Worm (Caenorhabditis elegans) whole organism, L4 larva: Measurements from ENCODE around the gene B0365.9.

ENCODE experiments used
- F49E8.2 ChIP-seq: sonication (generic microtip); optimal IDR thresholded peaks from 2 replicates; lab custom pipeline; 2016; ENCODE audit warnings: missing compliant biosample characterization, mild to moderate bottlenecking, missing genetic modification characterization, borderline replicate concordance
- R02D3.7 ChIP-seq: fragments of 150-350 bp; sonication (generic microtip); optimal IDR thresholded peaks from 3 replicates; lab custom pipeline; 2014; ENCODE audit warnings: missing biosample characterization, missing genetic modification characterization
- T20F7.1 ChIP-seq: fragments of 200-800 bp; sonication (Bioruptor generic); optimal IDR thresholded peaks from 2 replicates; lab custom pipeline; 2018; ENCODE audit warnings: mild to moderate bottlenecking, missing genetic modification characterization, missing compliant biosample characterization
- Y48G9A.11 ChIP-seq: fragments of 200-800 bp; sonication (Bioruptor generic); IDR thresholded peaks from 2 replicates; pipeline ENCODE4 v1.3.6; 2022; ENCODE audit warnings: missing genetic modification reagents, missing genetic modification characterization, missing compliant biosample characterization
- Y5F2A.4 ChIP-seq: fragments of 200-800 bp; sonication (Bioruptor generic); optimal IDR thresholded peaks from 2 replicates; lab custom pipeline; 2018; ENCODE audit warnings: mild to moderate bottlenecking, missing genetic modification characterization, missing compliant biosample characterization
- ZK337.2 ChIP-seq: fragments of 200-800 bp; sonication (Bioruptor generic); IDR thresholded peaks from 2 replicates; pipeline ENCODE4 v1.3.6; 2022; ENCODE audit warnings: missing genetic modification reagents, missing genetic modification characterization, missing compliant biosample characterization
- aha-1 ChIP-seq: fragments of 150-350 bp; peaks from one replicate; lab custom pipeline; 2014; ENCODE audit warnings: missing biosample characterization, missing genetic modification characterization
- aly-2 ChIP-seq: sonication (generic microtip); optimal IDR thresholded peaks from 2 replicates; lab custom pipeline; 2018; ENCODE audit warnings: missing biosample characterization, missing genetic modification characterization
- ama-1 ChIP-seq: fragments of 150-350 bp; optimal IDR thresholded peaks from 2 replicates; lab custom pipeline; 2014; ENCODE audit warnings: inconsistent platforms, mixed read lengths
- arid-1 ChIP-seq: fragments of 200-800 bp; sonication (Bioruptor generic); conservative IDR thresholded peaks from 2 replicates; pipeline ENCODE4 v1.3.6; 2022; ENCODE audit warnings: missing genetic modification reagents, missing genetic modification characterization, missing compliant biosample characterization
- attf-4 ChIP-seq: sonication (generic microtip); optimal IDR thresholded peaks from 3 replicates; lab custom pipeline; 2017; ENCODE audit warnings: missing biosample characterization, missing genetic modification characterization
- ceh-32 ChIP-seq: sonication (generic microtip); optimal IDR thresholded peaks from 2 replicates; lab custom pipeline; 2016; ENCODE audit warnings: mild to moderate bottlenecking, missing genetic modification characterization, missing compliant biosample characterization; ENCODE audit not compliant: poor library complexity
- cey-2 ChIP-seq: sonication (generic microtip); optimal IDR thresholded peaks from 3 replicates; lab custom pipeline; 2017; ENCODE audit warnings: missing genetic modification characterization, mild to moderate bottlenecking, missing compliant biosample characterization, antibody characterized with exemption, borderline replicate concordance; ENCODE audit not compliant: insufficient read depth
- ctbp-1 ChIP-seq: fragments of 200-800 bp; sonication (Bioruptor generic); IDR thresholded peaks from 2 replicates; pipeline ENCODE4 v1.3.6; 2022; ENCODE audit warnings: missing genetic modification reagents, missing genetic modification characterization, missing compliant biosample characterization
- daf-16 ChIP-seq, 3 experiments: sonication (generic microtip); optimal IDR thresholded peaks; 2 replicates each; lab custom pipeline; 2016 to 2017; ENCODE audit warnings: missing genetic modification characterization in 3 of 3, missing genetic modification reagents in 3 of 3, mild to moderate bottlenecking in 2 of 3, missing compliant biosample characterization in 2 of 3, missing biosample characterization in 1 of 3, moderate library complexity in 1 of 3
- daf-19 ChIP-seq: fragments of 200-800 bp; sonication (Bioruptor generic); conservative IDR thresholded peaks from 2 replicates; pipeline ENCODE4 v1.3.6; 2022; ENCODE audit warnings: missing genetic modification characterization, missing compliant biosample characterization
- dve-1 ChIP-seq: sonication (generic microtip); optimal IDR thresholded peaks from 2 replicates; lab custom pipeline; 2017; ENCODE audit warnings: antibody characterized with exemption, mild to moderate bottlenecking, missing genetic modification characterization, missing compliant biosample characterization; ENCODE audit not compliant: insufficient read depth
- egl-27 ChIP-seq: sonication (generic microtip); optimal IDR thresholded peaks from 3 replicates; lab custom pipeline; 2017; ENCODE audit warnings: missing biosample characterization, missing genetic modification reagents, missing genetic modification characterization
- fkh-10 ChIP-seq: fragments of 150-350 bp; optimal IDR thresholded peaks from 2 replicates; lab custom pipeline; 2014; ENCODE audit warnings: missing biosample characterization, missing genetic modification reagents, missing genetic modification characterization
- hif-1 ChIP-seq, 2 experiments: sonication (generic microtip); optimal IDR thresholded peaks; 2 replicates each; lab custom pipeline; 2016 to 2017; ENCODE audit warnings: missing compliant biosample characterization in 2 of 2, missing genetic modification characterization in 2 of 2, missing genetic modification reagents in 2 of 2, missing genotype in 2 of 2, mild to moderate bottlenecking in 1 of 2
- hlh-11 ChIP-seq: fragments of 200-800 bp; sonication (Bioruptor generic); optimal IDR thresholded peaks from 2 replicates; lab custom pipeline; 2018; ENCODE audit warnings: mild to moderate bottlenecking, missing genetic modification characterization, missing compliant biosample characterization
- jun-1 ChIP-seq: fragments of 150-350 bp; optimal IDR thresholded peaks from 2 replicates; lab custom pipeline; 2014; ENCODE audit warnings: missing biosample characterization, missing genetic modification reagents, missing genetic modification characterization
- lin-13 ChIP-seq: fragments of 150-350 bp; optimal IDR thresholded peaks from 2 replicates; lab custom pipeline; 2014; ENCODE audit warnings: missing biosample characterization, missing genetic modification reagents, missing genetic modification characterization
- lir-3 ChIP-seq: sonication (generic microtip); optimal IDR thresholded peaks from 2 replicates; lab custom pipeline; 2016; ENCODE audit warnings: mild to moderate bottlenecking, missing genetic modification characterization, missing compliant biosample characterization
- madf-5 ChIP-seq, 2 experiments: fragments of 200-800 bp; sonication (Bioruptor generic); IDR thresholded peaks; 2 replicates each; pipeline ENCODE4 v1.3.6; 2022; ENCODE audit warnings: missing compliant biosample characterization in 2 of 2, missing genetic modification characterization in 2 of 2
- mdl-1 ChIP-seq, 2 experiments: fragments of 150-350 bp in 1 of 2; sonication (generic microtip) in 1 of 2; optimal IDR thresholded peaks; 2 replicates each; lab custom pipeline; 2014 to 2017; ENCODE audit warnings: missing biosample characterization in 2 of 2, missing genetic modification characterization in 2 of 2
- mep-1 ChIP-seq: fragments of 150-350 bp; sonication (generic microtip); optimal IDR thresholded peaks from 3 replicates; lab custom pipeline; 2014; ENCODE audit warnings: missing biosample characterization, missing genetic modification characterization
- nhr-102 ChIP-seq: sonication (generic microtip); optimal IDR thresholded peaks from 2 replicates; lab custom pipeline; 2016; ENCODE audit warnings: mild to moderate bottlenecking, missing genetic modification characterization, moderate library complexity, missing compliant biosample characterization
- nhr-111 ChIP-seq: fragments of 200-800 bp; sonication (Bioruptor generic); optimal IDR thresholded peaks from 2 replicates; lab custom pipeline; 2018; ENCODE audit warnings: mild to moderate bottlenecking, missing genetic modification characterization, missing compliant biosample characterization
- nhr-41 ChIP-seq: fragments of 200-800 bp; sonication (Bioruptor generic); IDR thresholded peaks from 2 replicates; pipeline ENCODE4 v1.3.6; 2022; ENCODE audit warnings: missing genetic modification reagents, missing genetic modification characterization, missing compliant biosample characterization
- nhr-76 ChIP-seq: fragments of 150-350 bp; optimal IDR thresholded peaks from 2 replicates; lab custom pipeline; 2014; ENCODE audit warnings: missing biosample characterization, missing genetic modification characterization
- pha-4 ChIP-seq, 2 experiments: fragments of 150-350 bp in 1 of 2; fragments of 200-800 bp in 1 of 2; sonication (Bioruptor generic) in 1 of 2; IDR thresholded peaks in 1 of 2; optimal IDR thresholded peaks in 1 of 2; 2 replicates each; pipeline versions ENCODE4 v1.3.6 to Lab custom; 2014 to 2022; ENCODE audit warnings: missing genetic modification characterization in 2 of 2, missing genetic modification reagents in 2 of 2, missing biosample characterization in 1 of 2, missing compliant biosample characterization in 1 of 2
- pqm-1 ChIP-seq: sonication (generic microtip); optimal IDR thresholded peaks from 2 replicates; lab custom pipeline; 2017; ENCODE audit warnings: missing biosample characterization, missing genetic modification characterization
- rbr-2 ChIP-seq: sonication (generic microtip); optimal IDR thresholded peaks from 2 replicates; lab custom pipeline; 2016; ENCODE audit warnings: missing genotype, missing genetic modification characterization, missing compliant biosample characterization
- skn-1 ChIP-seq: fragments of 150-350 bp; optimal IDR thresholded peaks from 2 replicates; lab custom pipeline; 2014; ENCODE audit warnings: missing biosample characterization, missing genetic modification characterization
- unc-39 ChIP-seq: sonication (generic microtip); optimal IDR thresholded peaks from 2 replicates; lab custom pipeline; 2017; ENCODE audit warnings: missing biosample characterization, missing genetic modification characterization
- unc-62 ChIP-seq, 3 experiments: fragments of 150-350 bp in 1 of 3; sonication (generic microtip); optimal IDR thresholded peaks in 2 of 3; peaks in 1 of 3; 1 replicate in 1 of 3; 2 replicates in 2 of 3; lab custom pipeline; 2014 to 2017; ENCODE audit warnings: missing biosample characterization in 3 of 3, missing genetic modification characterization in 3 of 3, missing genetic modification reagents in 3 of 3, missing genotype in 1 of 3
- zag-1 ChIP-seq: fragments of 150-350 bp; optimal IDR thresholded peaks from 2 replicates; lab custom pipeline; 2014; ENCODE audit warnings: missing biosample characterization, missing genetic modification characterization
- zfp-2 ChIP-seq: sonication (generic microtip); optimal IDR thresholded peaks from 2 replicates; lab custom pipeline; 2016; ENCODE audit warnings: mild to moderate bottlenecking, missing genetic modification characterization, missing compliant biosample characterization
- zip-11 ChIP-seq: fragments of 200-800 bp; sonication (Bioruptor generic); IDR thresholded peaks from 2 replicates; pipeline ENCODE4 v1.3.6; 2022; ENCODE audit warnings: missing genetic modification characterization, missing compliant biosample characterization
- zip-2 ChIP-seq: fragments of 150-350 bp; optimal IDR thresholded peaks from 2 replicates; lab custom pipeline; 2014; ENCODE audit warnings: missing biosample characterization, missing genetic modification characterization

Gene B0365.9

DNA sequence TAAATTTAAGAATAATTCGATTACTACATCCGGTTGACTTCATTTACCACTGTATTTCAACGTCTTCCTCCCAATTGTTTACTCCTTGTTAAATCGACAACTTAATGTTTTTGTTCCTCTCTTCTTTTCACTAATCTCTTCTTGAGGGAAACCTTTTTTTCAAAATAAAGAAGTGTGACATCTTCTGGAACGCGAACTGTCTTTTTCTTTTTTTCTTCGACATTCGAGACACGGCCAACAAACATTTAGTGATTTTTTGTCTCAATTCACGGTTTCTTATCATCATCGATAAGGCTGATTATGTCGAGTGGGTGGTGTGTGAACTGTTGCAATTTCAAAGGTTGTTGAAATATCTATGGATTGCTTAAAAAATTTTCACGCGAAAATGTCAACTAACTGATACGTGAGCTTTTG lies 48.1 kb downstream of the B0365.9 start (continued):
- TF ChIP-seq pha-4 (GFP tag; IDR thresholded peaks at IDR 0.05; lab: Robert Waterston, UW) (no peak), pha-4 (tag; optimal IDR thresholded peaks at IDR 0.05; lab: Kevin White, UChicago) (no peak), daf-19 (GFP tag; lab: Robert Waterston, UW) (no peak), nhr-102 (tag; lab: Kevin White, UChicago) (no peak), aly-2 (tag; lab: Kevin White, UChicago) (no peak), rbr-2 (no peak), skn-1 (tag; lab: Kevin White, UChicago) (no peak), ZK337.2 (GFP tag; lab: Robert Waterston, UW) (no peak), T20F7.1 (GFP tag; lab: Kevin White, UChicago) (peak; percentile 25), attf-4 (tag; lab: Kevin White, UChicago) (no peak), unc-39 (tag; lab: Kevin White, UChicago) (no peak), egl-27 (tag; lab: Kevin White, UChicago) (no peak), ctbp-1 (GFP tag; lab: Robert Waterston, UW) (no peak), mep-1 (tag; lab: Kevin White, UChicago) (peak; percentile 35), mdl-1 (tag; optimal IDR thresholded peaks at IDR 0.05; lab: Kevin White, UChicago) (peak in 1 of 2 experiments; percentile 31)

DNA sequence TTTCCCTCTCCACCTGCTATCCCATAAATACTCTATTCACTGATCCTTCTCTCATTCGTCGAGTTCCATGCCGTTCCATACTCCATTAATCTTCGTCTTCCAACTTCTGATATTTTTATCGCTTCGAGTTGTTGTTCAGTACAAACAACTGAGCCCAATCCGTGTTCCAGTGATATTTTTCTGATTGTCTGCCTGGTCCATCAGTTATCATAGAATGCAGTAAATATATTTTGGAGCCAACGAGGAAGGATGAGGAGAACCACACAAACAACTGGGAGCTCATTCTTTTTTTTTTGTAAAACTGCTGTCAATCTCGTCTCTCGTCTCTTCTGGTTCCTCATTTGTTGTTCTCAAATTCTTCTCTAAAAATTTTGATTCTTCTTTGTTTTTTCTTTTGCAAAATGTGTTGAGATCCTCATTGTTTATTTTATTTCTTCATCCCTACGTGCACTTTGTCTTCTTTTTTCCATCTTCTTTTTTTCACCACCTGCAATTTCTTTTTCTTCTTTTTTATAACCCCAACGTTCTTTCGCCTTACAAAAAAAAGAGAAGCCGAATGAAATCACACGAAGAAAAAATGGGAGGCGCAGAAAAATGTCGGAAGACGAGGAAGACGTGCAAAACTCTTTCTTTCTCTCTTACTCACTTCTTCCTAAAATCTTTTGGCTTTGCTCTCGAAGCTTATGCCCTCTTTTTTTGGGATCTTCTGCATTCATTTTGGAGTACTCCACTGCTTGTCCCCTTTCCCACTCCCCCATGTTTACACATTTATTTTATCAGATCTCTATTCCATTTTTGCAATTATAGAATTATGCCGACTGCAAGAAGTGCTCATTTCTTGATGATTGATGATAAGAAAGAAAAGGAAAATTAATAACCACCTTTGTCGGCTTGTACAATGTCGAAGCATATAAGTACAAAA lies 49.4 kb downstream of the B0365.9 start:
- TF ChIP-seq fkh-10 (GFP tag; lab: Kevin White, UChicago), result peak; percentile 37
- peak in 1 of 2 experiments; percentile 83 for TF ChIP-seq unc-62 (GFP tag; optimal IDR thresholded peaks at IDR 0.05 in 1 of 2; lab: Kevin White, UChicago)
- TF ChIP-seq unc-62 (tag; optimal IDR thresholded peaks at IDR 0.05; lab: Kevin White, UChicago), result no peak
- peak in 1 of 2 experiments; percentile 98 for TF ChIP-seq daf-16 (GFP tag; optimal IDR thresholded peaks at IDR 0.05; lab: Kevin White, UChicago)
- TF ChIP-seq daf-16 (tag; optimal IDR thresholded peaks at IDR 0.05; lab: Kevin White, UChicago), result peak; percentile 38
- TF ChIP-seq zip-2 (tag; lab: Kevin White, UChicago), result no peak
- TF ChIP-seq pqm-1, result peak; percentile 22
- no peak for TF ChIP-seq egl-27 (tag; lab: Kevin White, UChicago)
- TF ChIP-seq aha-1 (tag; lab: Kevin White, UChicago), result peak; percentile 96
- TF ChIP-seq hif-1 (tag; optimal IDR thresholded peaks at IDR 0.05; lab: Kevin White, UChicago), result peak in 1 of 2 experiments; percentile 25

DNA sequence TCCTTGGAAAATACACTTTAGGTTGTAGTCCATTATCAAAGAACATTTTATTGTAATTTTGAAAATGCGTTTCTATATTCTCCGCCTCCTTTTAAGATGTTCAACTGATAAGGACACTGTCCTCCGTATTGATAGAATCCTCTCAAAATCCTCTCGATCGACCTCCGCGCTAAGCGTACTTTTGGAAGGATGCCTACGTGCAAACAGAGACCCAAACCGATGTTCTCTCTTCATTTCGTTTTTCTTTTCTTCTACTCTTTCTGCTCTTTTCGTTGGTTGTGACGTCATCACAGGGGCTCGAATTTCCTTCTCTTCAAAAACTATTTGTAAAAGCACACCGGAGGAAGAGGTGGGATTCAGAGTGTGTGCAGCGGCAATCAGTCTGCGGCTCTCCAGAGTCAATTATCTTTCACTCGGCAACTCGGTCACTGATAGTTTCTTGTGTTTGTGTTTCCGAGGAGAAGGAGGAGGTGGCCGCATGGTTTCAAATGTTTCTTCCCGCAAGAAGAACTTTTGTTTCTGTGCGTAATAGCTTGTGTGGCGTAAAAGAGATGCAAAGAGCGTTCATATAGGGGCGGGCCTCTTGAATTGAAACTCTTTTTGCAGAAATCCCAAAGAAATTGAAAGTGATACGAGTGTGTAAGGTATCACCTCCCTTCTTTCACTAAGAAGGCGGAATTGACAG lies 50.8 kb downstream of the B0365.9 start, which contains the start of gene C34B4.2:
TSS of gene C34B4.2 (plus strand) at position 614 of the 685 bp plus-strand sequence.
- TF ChIP-seq F49E8.2 (tag; lab: Kevin White, UChicago), result no peak
- TF ChIP-seq ZK337.2 (GFP tag; lab: Robert Waterston, UW), result no peak
- no peak for TF ChIP-seq R02D3.7
- TF ChIP-seq zag-1 (tag; lab: Kevin White, UChicago), result no peak
- TF ChIP-seq Y5F2A.4 (GFP tag; lab: Kevin White, UChicago), result no peak
- peak; percentile 90 for TF ChIP-seq hlh-11 (tag; lab: Kevin White, UChicago)
- TF ChIP-seq lin-13, result no peak
- TF ChIP-seq zip-2 (tag; lab: Kevin White, UChicago), result no peak
- no peak for TF ChIP-seq cey-2 (tag; lab: Kevin White, UChicago)
- no peak for TF ChIP-seq zfp-2 (tag; lab: Kevin White, UChicago)
- peak; percentile 61 for TF ChIP-seq pha-4 (GFP tag; IDR thresholded peaks at IDR 0.05; lab: Robert Waterston, UW)
- peak; percentile 85 for TF ChIP-seq pha-4 (tag; optimal IDR thresholded peaks at IDR 0.05; lab: Kevin White, UChicago)
- TF ChIP-seq ama-1 (lab: Kevin White, UChicago), result no peak
- no peak for TF ChIP-seq ceh-32 (tag; lab: Kevin White, UChicago)
- no peak for TF ChIP-seq lir-3 (tag; lab: Kevin White, UChicago)
- TF ChIP-seq dve-1 (tag; lab: Kevin White, UChicago), result peak; percentile 57
- peak in 1 of 2 experiments; percentile 93 for TF ChIP-seq unc-62 (GFP tag; optimal IDR thresholded peaks at IDR 0.05 in 1 of 2; lab: Kevin White, UChicago)
- no peak for TF ChIP-seq unc-62 (tag; optimal IDR thresholded peaks at IDR 0.05; lab: Kevin White, UChicago)
- no peak for TF ChIP-seq attf-4 (tag; lab: Kevin White, UChicago)
- TF ChIP-seq nhr-41, result no peak
- TF ChIP-seq hif-1 (tag; optimal IDR thresholded peaks at IDR 0.05; lab: Kevin White, UChicago), result peak; percentile 84 to 99
- no peak for TF ChIP-seq Y48G9A.11 (GFP tag; lab: Robert Waterston, UW)
- no peak for TF ChIP-seq madf-5 (GFP tag; IDR thresholded peaks at IDR 0.05; lab: Robert Waterston, UW)
- no peak for TF ChIP-seq arid-1 (GFP tag; lab: Robert Waterston, UW)
- TF ChIP-seq zip-11 (GFP tag; lab: Robert Waterston, UW), result no peak
- no peak for TF ChIP-seq nhr-111 (GFP tag; lab: Kevin White, UChicago)
- TF ChIP-seq jun-1, result no peak
- TF ChIP-seq nhr-76, result no peak
- TF ChIP-seq ctbp-1 (GFP tag; lab: Robert Waterston, UW), result 0 out of 2 replicates have a peak, but pooled peaks have one; percentile 46
